Worm (Caenorhabditis elegans): ENCODE data around the gene C54E10.11.

DNA sequence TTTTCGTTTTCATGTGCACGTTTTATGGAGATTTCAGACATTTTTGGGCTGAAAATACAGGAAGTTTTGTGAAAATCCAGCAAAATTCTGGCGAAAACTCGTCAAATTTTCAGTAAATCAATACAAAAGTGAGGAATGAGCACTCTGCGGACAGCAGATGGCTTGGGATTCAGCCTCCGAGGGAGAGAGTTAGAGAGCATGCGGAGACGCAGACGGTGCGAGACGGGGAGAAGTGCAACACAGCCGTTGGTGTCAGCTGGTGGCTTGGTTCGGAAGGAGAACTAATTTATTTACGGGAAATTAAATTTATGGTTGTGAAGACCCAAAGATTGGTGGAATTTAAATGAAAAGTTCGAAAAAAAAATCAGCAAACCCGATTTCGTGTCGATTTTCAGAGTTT is 6.6 kb upstream of the C54E10.11 start, which contains the start of gene C54E10.6:
- no peak for TF ChIP-seq lin-15B (tag; optimal IDR thresholded peaks at IDR 0.05)
- no peak for TF ChIP-seq tlp-1 (tag; optimal IDR thresholded peaks at IDR 0.05)
- no peak for TF ChIP-seq lsy-2 (tag; optimal IDR thresholded peaks at IDR 0.05)
- TF ChIP-seq nhr-12 (tag; optimal IDR thresholded peaks at IDR 0.05) = no peak
- no peak for TF ChIP-seq fkh-10 (GFP tag; optimal IDR thresholded peaks at IDR 0.05)
- no peak for TF ChIP-seq Y116A8C.19 (tag; optimal IDR thresholded peaks at IDR 0.05; ENCODE audit: borderline replicate concordance)
- no peak for TF ChIP-seq nhr-11 (tag; optimal IDR thresholded peaks at IDR 0.05)
- no peak for TF ChIP-seq unc-130 (tag; optimal IDR thresholded peaks at IDR 0.05)
- no peak for TF ChIP-seq zag-1 (tag; optimal IDR thresholded peaks at IDR 0.05)

Measured in whole organism, L1 larva.